Fruit fly (Drosophila melanogaster): ENCODE results near the gene slou.
A peak's percentile ranks its signal among the peaks of the same experiment; 100 is the strongest.

slou gene

dm6 chr3R:21581365-21582123, 24.6 kb upstream of the slou start (continued):
- TF ChIP-seq sens (GFP tag) (peak; percentile 83), CG3163 (GFP tag; optimal IDR thresholded peaks at IDR 0.05) (no peak), TFAM (GFP tag; optimal IDR thresholded peaks at IDR 0.05) (no peak), CG11504 (tag; optimal IDR thresholded peaks at IDR 0.05) (peak; percentile 56), Xrp1 (GFP tag; IDR thresholded peaks at IDR 0.05) (no peak), Med (GFP tag) (peak; percentile 1), Adf1 (GFP tag; IDR thresholded peaks at IDR 0.05) (peak; percentile 74), CG4360 (GFP tag; IDR thresholded peaks at IDR 0.05) (peak; percentile 23; the same call in 1 of the 2 replicates), zen2 (GFP tag; IDR thresholded peaks at IDR 0.05; ENCODE audit: partially characterized antibody) (no peak), Ets65A (GFP tag) (no peak), CG3281 (GFP tag; optimal IDR thresholded peaks at IDR 0.05) (peak; percentile 10), CG13624 (GFP tag; optimal IDR thresholded peaks at IDR 0.05) (peak; percentile 84), E2f2 (GFP tag; IDR thresholded peaks at IDR 0.05) (0 out of 2 replicates have a peak, but pooled peaks have one; percentile 6), CG6175 (GFP tag; IDR thresholded peaks at IDR 0.05) (0 out of 3 replicates have a peak, but pooled peaks have one; percentile 20), sisA (GFP tag; IDR thresholded peaks at IDR 0.05) (no peak), ssp (GFP tag; IDR thresholded peaks at IDR 0.05) (no peak), B-H2 (GFP tag; optimal IDR thresholded peaks at IDR 0.05) (peak; percentile 24), zfh2 (GFP tag; optimal IDR thresholded peaks at IDR 0.05) (no peak), nerfin-2 (GFP tag; IDR thresholded peaks at IDR 0.05; ENCODE audit: partially characterized antibody) (no peak), ken (GFP tag; IDR thresholded peaks at IDR 0.05) (peak; percentile 47; the same call in 1 of the 3 replicates), Pdp1 (GFP tag; optimal IDR thresholded peaks at IDR 0.05) (no peak), pb (GFP tag; optimal IDR thresholded peaks at IDR 0.05) (no peak), Aef1 (GFP tag; IDR thresholded peaks at IDR 0.05) (no peak), CG17328 (GFP tag; IDR thresholded peaks at IDR 0.05) (no peak), CG9609 (GFP tag; optimal IDR thresholded peaks at IDR 0.05) (no peak), unpg (GFP tag; optimal IDR thresholded peaks at IDR 0.05) (no peak), kay (GFP tag; optimal IDR thresholded peaks at IDR 0.05) (no peak), crol (GFP tag; IDR thresholded peaks at IDR 0.05) (peak; percentile 50; the same call in 1 of the 2 replicates), dimm (GFP tag; IDR thresholded peaks at IDR 0.05) (no peak), CG10543 (GFP tag; optimal IDR thresholded peaks at IDR 0.05) (peak; percentile 3), NFAT (GFP tag; IDR thresholded peaks at IDR 0.05) (no peak), CG6813 (GFP tag; optimal IDR thresholded peaks at IDR 0.05) (no peak), trem (tag; optimal IDR thresholded peaks at IDR 0.05) (no peak)

- TF ChIP-seq crc (GFP tag; optimal IDR thresholded peaks at IDR 0.05), result no peak
- 0 out of 3 replicates have a peak, but pooled peaks have one; percentile 13 for TF ChIP-seq Optix (GFP tag; IDR thresholded peaks at IDR 0.05)
- no peak for TF ChIP-seq CG31441 (GFP tag; IDR thresholded peaks at IDR 0.05)
- peak; percentile 86 for TF ChIP-seq ash1 (GFP tag; optimal IDR thresholded peaks at IDR 0.05)
- TF ChIP-seq grn (GFP tag; optimal IDR thresholded peaks at IDR 0.05), result no peak
- TF ChIP-seq sug (tag; optimal IDR thresholded peaks at IDR 0.05), result no peak
- TF ChIP-seq CG1233 (GFP tag; optimal IDR thresholded peaks at IDR 0.05), result no peak
- TF ChIP-seq croc (GFP tag; conservative IDR thresholded peaks at IDR 0.05), result no peak
- TF ChIP-seq CG13894 (tag; optimal IDR thresholded peaks at IDR 0.05), result no peak
- TF ChIP-seq dmrt99B (tag; optimal IDR thresholded peaks at IDR 0.05), result no peak
- no peak for TF ChIP-seq Blimp-1 (GFP tag; optimal IDR thresholded peaks at IDR 0.05)
- no peak for TF ChIP-seq tgo (GFP tag; IDR thresholded peaks at IDR 0.05)
- TF ChIP-seq z (GFP tag; IDR thresholded peaks at IDR 0.05), result no peak
- peak; percentile 25; the same call in 1 of the 3 replicates for TF ChIP-seq dysf (GFP tag; IDR thresholded peaks at IDR 0.05)
- TF ChIP-seq bcd (GFP tag; optimal IDR thresholded peaks at IDR 0.05), result no peak
- TF ChIP-seq h (optimal IDR thresholded peaks at IDR 0.05), result no peak
- TF ChIP-seq row (GFP tag; IDR thresholded peaks at IDR 0.05), result 0 out of 3 replicates have a peak, but pooled peaks have one; percentile 16
- TF ChIP-seq exex (tag; optimal IDR thresholded peaks at IDR 0.05), result no peak
- TF ChIP-seq kni (GFP tag; optimal IDR thresholded peaks at IDR 0.05), result no peak
- peak; percentile 31 for TF ChIP-seq ftz-f1 (GFP tag; optimal IDR thresholded peaks at IDR 0.05)
Observed at dm6 chr3R:21580091-21580490, 23.1 kb upstream of the slou start.

Data from whole organism, embryonic.